Fruit fly (Drosophila melanogaster) whole organism, embryonic: ENCODE results near the gene Sprn.

Experiments used
- Atf3 ChIP-seq: fragments of 200-800 bp; sonication (Bioruptor generic); optimal IDR thresholded peaks from 3 replicates; lab custom pipeline; 2016; ENCODE audit warnings: missing biosample characterization, missing genetic modification characterization
- Awh ChIP-seq: fragments of 200-800 bp; sonication (Bioruptor generic); IDR thresholded peaks from 2 replicates; pipeline ENCODE4, ENCODE4 v1.3.6; 2022; ENCODE audit warnings: missing biosample characterization, missing genetic modification characterization
- Bgb ChIP-seq: fragments of 200-800 bp; sonication (Bioruptor generic); IDR thresholded peaks from 2 replicates; pipeline ENCODE4 v1.3.6; 2022; ENCODE audit warnings: missing biosample characterization, missing genetic modification characterization; ENCODE audit not compliant: partially characterized antibody
- CG11456 ChIP-seq: fragments of 200-800 bp; sonication (Bioruptor generic); IDR thresholded peaks from 3 replicates; pipeline ENCODE4 v1.3.6; 2022; ENCODE audit warnings: missing biosample characterization, missing genetic modification characterization
- CG11504 ChIP-seq: fragments of 200-800 bp; sonication (Bioruptor generic); optimal IDR thresholded peaks from 3 replicates; lab custom pipeline; 2019; ENCODE audit warnings: missing biosample characterization, mild to moderate bottlenecking, missing genetic modification characterization, moderate library complexity
- CG12071 ChIP-seq: fragments of 200-800 bp; sonication (Bioruptor generic); optimal IDR thresholded peaks from 3 replicates; lab custom pipeline; 2018; ENCODE audit warnings: missing biosample characterization, mild to moderate bottlenecking, missing genetic modification characterization
- CG12236 ChIP-seq: fragments of 200-800 bp; sonication (Bioruptor generic); optimal IDR thresholded peaks from 2 replicates; lab custom pipeline; 2016; ENCODE audit warnings: missing biosample characterization, missing genetic modification characterization
- CG13296 ChIP-seq: fragments of 200-800 bp; sonication (Bioruptor generic); optimal IDR thresholded peaks from 3 replicates; lab custom pipeline; 2018; ENCODE audit warnings: missing biosample characterization, mild to moderate bottlenecking, missing genetic modification characterization
- CG15514 ChIP-seq: fragments of 200-800 bp; sonication (Bioruptor generic); optimal IDR thresholded peaks from 3 replicates; lab custom pipeline; 2017; ENCODE audit warnings: missing biosample characterization, missing genetic modification characterization, mild to moderate bottlenecking, moderate library complexity, missing genetic modification reagents
- CG16813 ChIP-seq: fragments of 200-800 bp; sonication (Bioruptor generic); IDR thresholded peaks from 3 replicates; pipeline ENCODE4 v1.3.6; 2022; ENCODE audit warnings: missing biosample characterization, missing genetic modification characterization; ENCODE audit not compliant: partially characterized antibody
- CG17802 ChIP-seq: fragments of 200-800 bp; sonication (Bioruptor generic); optimal IDR thresholded peaks from 2 replicates; lab custom pipeline; 2018; ENCODE audit warnings: missing biosample characterization, mild to moderate bottlenecking, missing genetic modification characterization, moderate library complexity
- CG17912 ChIP-seq: fragments of 200-800 bp; sonication (Bioruptor generic); optimal IDR thresholded peaks from 2 replicates; lab custom pipeline; 2018; ENCODE audit warnings: missing biosample characterization, mild to moderate bottlenecking, missing genetic modification characterization
- CG18476 ChIP-seq: fragments of 200-800 bp; sonication (Bioruptor generic); optimal IDR thresholded peaks from 2 replicates; lab custom pipeline; 2016; ENCODE audit warnings: missing biosample characterization, mild to moderate bottlenecking, missing genetic modification characterization
- CG18599 ChIP-seq: fragments of 200-800 bp; sonication (Bioruptor generic); optimal IDR thresholded peaks from 3 replicates; lab custom pipeline; 2017; ENCODE audit warnings: missing biosample characterization, missing genetic modification characterization, mild to moderate bottlenecking, moderate library complexity, missing genetic modification reagents
- CG2120 ChIP-seq: fragments of 200-800 bp; sonication (Bioruptor generic); optimal IDR thresholded peaks from 3 replicates; lab custom pipeline; 2016; ENCODE audit warnings: missing biosample characterization, missing genetic modification characterization
- CG2678 ChIP-seq: fragments of 200-800 bp; sonication (Bioruptor generic); optimal IDR thresholded peaks from 3 replicates; lab custom pipeline; 2019; ENCODE audit warnings: missing biosample characterization, mild to moderate bottlenecking, missing genetic modification characterization, moderate library complexity
- CG2889 ChIP-seq: fragments of 200-800 bp; sonication (Bioruptor generic); IDR thresholded peaks from 3 replicates; pipeline ENCODE4 v1.3.6; 2022; ENCODE audit warnings: missing biosample characterization, missing genetic modification characterization
- CG30431 ChIP-seq: fragments of 200-800 bp; sonication (Bioruptor generic); optimal IDR thresholded peaks from 2 replicates; lab custom pipeline; 2017; ENCODE audit warnings: missing biosample characterization, missing genetic modification characterization
- CG3065 ChIP-seq: fragments of 200-800 bp; sonication (Bioruptor generic); optimal IDR thresholded peaks from 2 replicates; lab custom pipeline; 2016; ENCODE audit warnings: missing biosample characterization, missing genetic modification characterization
- CG6813 ChIP-seq: fragments of 200-800 bp; sonication (Bioruptor generic); optimal IDR thresholded peaks from 2 replicates; lab custom pipeline; 2017; ENCODE audit warnings: missing biosample characterization, missing genetic modification characterization, mild to moderate bottlenecking, moderate library complexity, missing genetic modification reagents
- CG7839 ChIP-seq: fragments of 200-800 bp; sonication (Bioruptor generic); optimal IDR thresholded peaks from 3 replicates; lab custom pipeline; 2018; ENCODE audit warnings: missing biosample characterization, mild to moderate bottlenecking, missing genetic modification characterization, moderate library complexity
- CG8478 ChIP-seq: fragments of >200 bp; optimal IDR thresholded peaks from 2 replicates; lab custom pipeline; 2018
- CG9797 ChIP-seq: fragments of 200-800 bp; sonication (Bioruptor generic); optimal IDR thresholded peaks from 3 replicates; lab custom pipeline; 2018; ENCODE audit warnings: missing biosample characterization, mild to moderate bottlenecking, missing genetic modification characterization
- CG9932 ChIP-seq: fragments of 200-800 bp; sonication (Bioruptor generic); IDR thresholded peaks from 2 replicates; pipeline ENCODE4 v1.3.6; 2022; ENCODE audit warnings: missing biosample characterization, missing genetic modification characterization
- Dad ChIP-seq: fragments of 200-800 bp; sonication (Bioruptor generic); optimal IDR thresholded peaks from 3 replicates; lab custom pipeline; 2016; ENCODE audit warnings: missing biosample characterization, missing genetic modification characterization
- Dref ChIP-seq: fragments of 200-800 bp; sonication (Bioruptor generic); IDR thresholded peaks from 2 replicates; pipeline ENCODE4 v1.3.6; 2022; ENCODE audit warnings: missing biosample characterization, missing genetic modification characterization
- Ets65A ChIP-seq: fragments of 200-800 bp; sonication (Bioruptor generic); peaks from one replicate; lab custom pipeline; 2016; ENCODE audit warnings: missing biosample characterization, missing genetic modification characterization
- HLH4C ChIP-seq: fragments of 200-800 bp; sonication (Bioruptor generic); IDR thresholded peaks from 3 replicates; pipeline ENCODE4 v1.3.6; 2022; ENCODE audit warnings: missing biosample characterization, missing genetic modification characterization; ENCODE audit not compliant: partially characterized antibody
- Hr51 ChIP-seq, 2 experiments: fragments of 200-800 bp; sonication (Bioruptor generic); optimal IDR thresholded peaks; 2 replicates in 1 of 2; 3 replicates in 1 of 2; lab custom pipeline; 2016 to 2018; ENCODE audit warnings: missing biosample characterization in 2 of 2, missing genetic modification characterization in 2 of 2, mild to moderate bottlenecking in 1 of 2, moderate library complexity in 1 of 2
- Lim3 ChIP-seq: fragments of 200-800 bp; sonication (Bioruptor generic); IDR thresholded peaks from 2 replicates; pipeline ENCODE4 v1.3.6; 2022; ENCODE audit warnings: missing biosample characterization, missing genetic modification characterization
- MTF-1 ChIP-seq: fragments of 200-800 bp; sonication (Bioruptor generic); optimal IDR thresholded peaks from 2 replicates; lab custom pipeline; 2018; ENCODE audit warnings: missing biosample characterization, mild to moderate bottlenecking, missing genetic modification characterization, borderline replicate concordance
- Meics ChIP-seq: fragments of 200-800 bp; sonication (Bioruptor generic); optimal IDR thresholded peaks from 2 replicates; lab custom pipeline; 2017; ENCODE audit warnings: missing biosample characterization, mild to moderate bottlenecking, missing genetic modification characterization
- NfI ChIP-seq: fragments of 200-800 bp; sonication (Bioruptor generic); optimal IDR thresholded peaks from 3 replicates; lab custom pipeline; 2018; ENCODE audit warnings: missing biosample characterization, mild to moderate bottlenecking, missing genetic modification characterization, moderate library complexity
- Pdp1 ChIP-seq, 2 experiments: fragments of 200-800 bp; sonication (Bioruptor generic); optimal IDR thresholded peaks; 3 replicates each; lab custom pipeline; 2016; ENCODE audit warnings: missing biosample characterization in 2 of 2, missing genetic modification characterization in 2 of 2, mild to moderate bottlenecking in 1 of 2, moderate library complexity in 1 of 2
- Rfx ChIP-seq: fragments of 200-800 bp; sonication (Bioruptor generic); IDR thresholded peaks from 2 replicates; pipeline ENCODE4 v1.3.6; 2022; ENCODE audit warnings: missing biosample characterization, missing genetic modification characterization
- Spps ChIP-seq: fragments of 200-800 bp; sonication (Bioruptor generic); optimal IDR thresholded peaks from 2 replicates; lab custom pipeline; 2018; ENCODE audit warnings: missing biosample characterization, mild to moderate bottlenecking, missing genetic modification characterization
- Ssrp ChIP-seq: fragments of 200-800 bp; sonication (Bioruptor generic); optimal IDR thresholded peaks from 2 replicates; lab custom pipeline; 2018; ENCODE audit warnings: missing biosample characterization, mild to moderate bottlenecking, missing genetic modification characterization, moderate library complexity
- bowl ChIP-seq: fragments of 200-800 bp; sonication (Bioruptor generic); IDR thresholded peaks from 2 replicates; pipeline ENCODE4 v1.3.6; 2022; ENCODE audit warnings: missing biosample characterization, missing genetic modification characterization
- cad ChIP-seq: fragments of >200 bp; optimal IDR thresholded peaks from 2 replicates; lab custom pipeline; 2017; ENCODE audit warnings: missing biosample characterization, missing genetic modification characterization
- ci ChIP-seq: fragments of 200-800 bp; sonication (Bioruptor generic); IDR thresholded peaks from 3 replicates; pipeline ENCODE4 v1.3.6; 2022; ENCODE audit warnings: missing biosample characterization, missing genetic modification characterization
- cwo ChIP-seq: fragments of 200-800 bp; sonication (Bioruptor generic); optimal IDR thresholded peaks from 3 replicates; lab custom pipeline; 2017; ENCODE audit warnings: missing biosample characterization, missing genetic modification characterization, mild to moderate bottlenecking, moderate library complexity, missing genetic modification reagents
- dysf ChIP-seq: fragments of 200-800 bp; sonication (Bioruptor generic); IDR thresholded peaks from 3 replicates; pipeline ENCODE4 v1.3.6; 2022; ENCODE audit warnings: missing biosample characterization, missing genetic modification characterization
- esg ChIP-seq: fragments of 200-800 bp; sonication (Bioruptor generic); conservative IDR thresholded peaks from 2 replicates; pipeline ENCODE4 v1.3.6; 2022; ENCODE audit warnings: missing biosample characterization, missing genetic modification characterization
- eve ChIP-seq, 2 experiments: fragments of >200 bp; optimal IDR thresholded peaks; 2 replicates each; lab custom pipeline; 2017; ENCODE audit warnings: missing biosample characterization in 2 of 2, missing genetic modification characterization in 2 of 2
- gem ChIP-seq: fragments of 200-800 bp; sonication (Bioruptor generic); optimal IDR thresholded peaks from 2 replicates; lab custom pipeline; 2019; ENCODE audit warnings: missing biosample characterization, mild to moderate bottlenecking, missing genetic modification characterization, moderate library complexity
- pho ChIP-seq: fragments of 200-800 bp; sonication (Bioruptor generic); optimal IDR thresholded peaks from 2 replicates; lab custom pipeline; 2016; ENCODE audit warnings: missing biosample characterization, missing genetic modification characterization
- row ChIP-seq: fragments of 200-800 bp; sonication (Bioruptor generic); IDR thresholded peaks from 3 replicates; pipeline ENCODE4 v1.3.6; 2022; ENCODE audit warnings: missing biosample characterization, missing genetic modification characterization
- sc ChIP-seq, 3 experiments: fragments of >200 bp in 2 of 3; fragments of 200-800 bp in 1 of 3; sonication (Bioruptor generic) in 1 of 3; optimal IDR thresholded peaks; 2 replicates in 2 of 3; 3 replicates in 1 of 3; lab custom pipeline; 2017; ENCODE audit warnings: mild to moderate bottlenecking in 1 of 3, missing biosample characterization in 1 of 3, missing genetic modification characterization in 1 of 3, missing genetic modification reagents in 1 of 3
- sens ChIP-seq: fragments of 200-800 bp; sonication (Bioruptor generic); peaks from one replicate; lab custom pipeline; 2016; ENCODE audit warnings: missing biosample characterization, missing genetic modification characterization
- vfl ChIP-seq: fragments of 200-800 bp; sonication (Bioruptor generic); optimal IDR thresholded peaks from 2 replicates; lab custom pipeline; 2016; ENCODE audit warnings: missing biosample characterization, missing genetic modification characterization
- z ChIP-seq: fragments of 200-800 bp; sonication (Bioruptor generic); IDR thresholded peaks from 3 replicates; pipeline ENCODE4 v1.3.6; 2022; ENCODE audit warnings: missing biosample characterization, missing genetic modification characterization

The Sprn gene

DNA sequence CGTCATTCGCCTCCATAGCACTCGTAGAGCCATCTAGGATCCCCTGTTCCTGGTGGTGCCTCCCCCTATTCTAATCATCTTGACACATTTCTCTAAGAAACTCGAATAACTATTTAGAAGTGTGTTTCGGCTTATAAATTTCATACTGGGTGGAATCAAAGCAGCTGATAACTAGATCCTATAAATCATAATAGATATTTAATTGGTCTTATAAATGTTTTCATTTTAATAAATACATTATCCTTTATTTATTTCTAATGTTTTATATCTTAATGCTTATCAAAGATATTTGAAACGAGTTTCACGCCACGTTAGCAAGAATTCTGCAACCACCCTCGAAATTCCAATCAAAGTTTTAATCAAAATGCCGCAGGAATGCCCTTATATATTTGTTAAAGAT is 7.7 kb upstream of the Sprn start, which contains the start of gene CG5906:
CG5906 (minus strand) TSS at position 101 of the 400 bp plus-strand sequence.
- no peak for TF ChIP-seq Awh (GFP tag; lab: Robert Waterston, UW)
- no peak for TF ChIP-seq ci
- TF ChIP-seq Bgb (GFP tag; lab: Robert Waterston, UW), result no peak
- no peak for TF ChIP-seq MTF-1
- TF ChIP-seq Pdp1 (GFP tag; optimal IDR thresholded peaks at IDR 0.05; lab: Kevin White, UChicago), result no peak
- no peak for TF ChIP-seq vfl
- no peak for TF ChIP-seq CG9932
- no peak for TF ChIP-seq CG17802 (tag; lab: Kevin White, UChicago)
- no peak for TF ChIP-seq CG11456 (GFP tag; lab: Robert Waterston, UW)
- TF ChIP-seq CG12236, result no peak
- TF ChIP-seq CG3065 (GFP tag; lab: Kevin White, UChicago), result no peak
- no peak for TF ChIP-seq z
- no peak for TF ChIP-seq CG13296
- TF ChIP-seq CG6813 (GFP tag; lab: Kevin White, UChicago), result no peak
- no peak for TF ChIP-seq CG9797 (GFP tag; lab: Kevin White, UChicago)
- no peak for TF ChIP-seq Lim3 (GFP tag; lab: Robert Waterston, UW)
- no peak for TF ChIP-seq CG12071 (GFP tag; lab: Kevin White, UChicago)

DNA sequence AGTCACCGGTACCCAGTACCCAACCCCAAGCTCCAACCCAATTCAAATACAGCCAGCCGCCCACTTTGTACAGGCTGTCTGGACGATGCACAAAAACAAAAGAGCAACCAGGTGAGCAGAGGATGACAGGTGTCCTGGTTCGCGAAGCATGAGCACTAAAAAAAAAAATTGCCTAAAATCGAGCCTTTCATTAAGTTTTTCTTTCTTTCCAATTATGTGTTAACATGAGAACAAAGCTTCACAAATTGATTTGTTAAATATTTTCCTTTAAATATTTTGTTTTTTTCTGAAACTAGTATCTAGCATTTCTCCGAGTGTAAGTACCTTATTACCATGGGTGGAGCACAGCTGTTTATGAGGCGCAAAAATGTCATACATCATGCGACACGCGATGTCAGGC is 4.2 kb upstream of the Sprn start:
- TF ChIP-seq CG11504 (tag; lab: Kevin White, UChicago), result peak; percentile 0
- peak; percentile 63 for TF ChIP-seq Ets65A
- no peak for TF ChIP-seq Spps
- peak in 1 of 2 experiments; percentile 25 for TF ChIP-seq Hr51 (GFP tag; optimal IDR thresholded peaks at IDR 0.05; lab: Kevin White, UChicago)
- peak; percentile 8 for TF ChIP-seq cwo (GFP tag; lab: Kevin White, UChicago)
- no peak for TF ChIP-seq CG7839
- TF ChIP-seq MTF-1, result no peak
- peak; percentile 21 for TF ChIP-seq Meics (GFP tag; lab: Kevin White, UChicago)
- TF ChIP-seq dysf (GFP tag; lab: Robert Waterston, UW), result no peak
- peak; percentile 17 for TF ChIP-seq CG2120 (GFP tag; lab: Kevin White, UChicago)
- no peak for TF ChIP-seq NfI (GFP tag; lab: Kevin White, UChicago)
- TF ChIP-seq Dad (GFP tag; lab: Kevin White, UChicago), result no peak
- peak; percentile 8 for TF ChIP-seq sens (GFP tag; lab: Kevin White, UChicago)
- peak; percentile 53 for TF ChIP-seq CG18599 (GFP tag; lab: Kevin White, UChicago)
- no peak for TF ChIP-seq Ssrp (tag; lab: Kevin White, UChicago)
- no peak for TF ChIP-seq Rfx (GFP tag; lab: Robert Waterston, UW)
- TF ChIP-seq gem (tag; lab: Kevin White, UChicago), result peak; percentile 4
- 0 out of 2 replicates have a peak, but pooled peaks have one; percentile 10 for TF ChIP-seq esg (GFP tag; lab: Robert Waterston, UW)
- TF ChIP-seq CG2678, result peak; percentile 22
- no peak for TF ChIP-seq ci
- TF ChIP-seq CG15514, result peak; percentile 20
- TF ChIP-seq CG18476 (GFP tag; lab: Kevin White, UChicago), result no peak
- peak; percentile 41; the same call in 1 of the 3 replicates for TF ChIP-seq row (GFP tag; lab: Robert Waterston, UW)

dm6 chr3L:11876036-11876435 is 2.9 kb upstream of the Sprn start:
- TF ChIP-seq CG8478 (lab: Kevin White, UChicago), result no peak
- no peak for TF ChIP-seq CG16813
- TF ChIP-seq Dref (GFP tag; lab: Robert Waterston, UW), result no peak
- no peak for TF ChIP-seq CG30431 (GFP tag; lab: Kevin White, UChicago)
- TF ChIP-seq eve (GFP tag; optimal IDR thresholded peaks at IDR 0.05; lab: Kevin White, UChicago), result no peak
- no peak for TF ChIP-seq HLH4C (GFP tag; lab: Robert Waterston, UW)
- no peak for TF ChIP-seq pho (GFP tag; lab: Kevin White, UChicago)
- no peak for TF ChIP-seq CG17912 (GFP tag; lab: Kevin White, UChicago)
- TF ChIP-seq CG2889 (GFP tag; lab: Robert Waterston, UW), result no peak
- no peak for TF ChIP-seq cad (GFP tag; lab: Kevin White, UChicago)
- no peak for TF ChIP-seq bowl (GFP tag; lab: Robert Waterston, UW)
- TF ChIP-seq sc (optimal IDR thresholded peaks at IDR 0.05; lab: Kevin White, UChicago), result no peak
- no peak for TF ChIP-seq sc (GFP tag; optimal IDR thresholded peaks at IDR 0.05; lab: Kevin White, UChicago)
- no peak for TF ChIP-seq Atf3 (GFP tag; lab: Kevin White, UChicago)
